Worm (Caenorhabditis elegans) whole organism, mixed stage, embryonic: ENCODE data around the gene T28A11.4.

Source experiments
- elt-1 ChIP-seq: sonication (generic microtip); optimal IDR thresholded peaks from 2 replicates; lab custom pipeline; 2017; ENCODE audit warnings: missing genetic modification characterization, mild to moderate bottlenecking, missing compliant biosample characterization, antibody characterized with exemption, moderate library complexity, borderline replicate concordance; ENCODE audit not compliant: insufficient read depth
- lin-13 ChIP-seq: fragments of 150-350 bp; optimal IDR thresholded peaks from 2 replicates; lab custom pipeline; 2014; ENCODE audit warnings: missing biosample characterization, missing genetic modification characterization
- nhr-12 ChIP-seq: fragments of 150-350 bp; optimal IDR thresholded peaks from 2 replicates; lab custom pipeline; 2014; ENCODE audit warnings: missing biosample characterization, missing genetic modification characterization
- nhr-237 ChIP-seq: fragments of 150-350 bp; optimal IDR thresholded peaks from 2 replicates; lab custom pipeline; 2014; ENCODE audit warnings: missing biosample characterization, missing genetic modification characterization
- pha-4 ChIP-seq: fragments of 150-350 bp; optimal IDR thresholded peaks from 2 replicates; lab custom pipeline; 2018; ENCODE audit warnings: missing biosample characterization, missing genetic modification reagents, missing genetic modification characterization
- unc-39 ChIP-seq: fragments of 150-350 bp; optimal IDR thresholded peaks from 2 replicates; lab custom pipeline; 2014; ENCODE audit warnings: missing biosample characterization, missing genetic modification characterization

- TF ChIP-seq pha-4 (tag; lab: Kevin White, UChicago) (no peak), lin-13 (tag; lab: Kevin White, UChicago) (no peak), elt-1 (tag; lab: Kevin White, UChicago) (no peak), unc-39 (tag; lab: Kevin White, UChicago) (no peak), nhr-237 (no peak), nhr-12 (no peak)
Observed at ce11 chrV:3269407-3269806, 4.4 kb upstream of the T28A11.4 start, which contains the start of gene T28A11.19.
